Worm (Caenorhabditis elegans): ENCODE results near the gene F23D12.7.

The F23D12.7 gene

DNA sequence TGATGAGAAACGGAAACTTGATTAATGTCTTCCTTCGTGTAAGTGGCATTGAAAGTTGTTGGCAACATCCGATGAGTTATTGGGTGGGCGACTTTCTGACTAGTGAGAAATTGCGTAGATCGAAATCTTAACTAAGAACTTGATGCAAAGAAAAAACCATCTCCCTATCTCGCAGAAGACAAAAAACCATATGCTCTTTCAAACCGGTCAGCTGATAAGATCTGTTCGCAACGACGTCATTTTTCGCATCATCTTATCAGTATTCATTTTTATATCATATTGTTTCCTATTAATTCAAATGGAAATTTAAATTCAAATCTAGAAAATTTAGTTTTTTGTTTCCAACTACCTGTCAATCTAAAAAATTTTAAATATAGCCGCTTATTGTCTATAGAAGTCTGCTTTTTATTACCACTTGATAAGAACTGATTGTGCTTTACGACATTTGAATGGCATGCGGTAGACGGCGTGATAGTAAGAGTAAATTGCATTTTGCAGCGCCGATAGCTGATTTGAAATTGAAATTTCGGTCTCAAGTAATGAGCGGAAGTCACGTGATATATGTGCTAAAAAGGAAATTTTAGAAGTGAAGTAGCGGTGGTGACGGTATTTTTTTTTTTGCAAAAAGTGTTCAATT is 46.9 kb upstream of the F23D12.7 start (continued):
- TF ChIP-seq elt-2 (tag; optimal IDR thresholded peaks at IDR 0.05) = peak; percentile 95
- peak; percentile 23 for TF ChIP-seq pax-3 (tag; optimal IDR thresholded peaks at IDR 0.05)
- no peak for TF ChIP-seq ceh-63 (GFP tag; optimal IDR thresholded peaks at IDR 0.05)
- TF ChIP-seq snu-23 (GFP tag; optimal IDR thresholded peaks at IDR 0.05) = peak; percentile 35
- TF ChIP-seq Y116A8C.19 (tag; optimal IDR thresholded peaks at IDR 0.05; ENCODE audit: borderline replicate concordance) = no peak

- TF ChIP-seq hlh-17 (GFP tag; optimal IDR thresholded peaks at IDR 0.05; ENCODE audit: borderline replicate concordance) (no peak), nhr-237 (tag; optimal IDR thresholded peaks at IDR 0.05) (no peak), nhr-77 (tag; optimal IDR thresholded peaks at IDR 0.05) (no peak), aha-1 (tag; optimal IDR thresholded peaks at IDR 0.05) (no peak), lir-3 (tag; optimal IDR thresholded peaks at IDR 0.05; ENCODE audit: poor library complexity) (no peak), lin-15B (tag; optimal IDR thresholded peaks at IDR 0.05) (no peak), lin-39 (tag; optimal IDR thresholded peaks at IDR 0.05) (no peak), ceh-88 (GFP tag; IDR thresholded peaks at IDR 0.05) (no peak), pax-3 (tag; optimal IDR thresholded peaks at IDR 0.05) (no peak), mep-1 (tag; optimal IDR thresholded peaks at IDR 0.05) (peak; percentile 30), C34B4.2 (tag; optimal IDR thresholded peaks at IDR 0.05) (no peak), tlp-1 (tag; optimal IDR thresholded peaks at IDR 0.05) (no peak), isw-1 (GFP tag; IDR thresholded peaks at IDR 0.05) (no peak), efl-1 (optimal IDR thresholded peaks at IDR 0.05) (no peak), efl-1 (GFP tag; optimal IDR thresholded peaks at IDR 0.05 in 1 of 2) (peak in 1 of 2 experiments; percentile 3), ceh-82 (tag; optimal IDR thresholded peaks at IDR 0.05) (no peak), swsn-7 (tag; optimal IDR thresholded peaks at IDR 0.05) (no peak), ztf-4 (tag; optimal IDR thresholded peaks at IDR 0.05) (no peak), nhr-12 (tag; optimal IDR thresholded peaks at IDR 0.05) (no peak), irx-1 (tag; optimal IDR thresholded peaks at IDR 0.05) (no peak), ama-1 (optimal IDR thresholded peaks at IDR 0.05) (no peak), pag-3 (tag; optimal IDR thresholded peaks at IDR 0.05; ENCODE audit: borderline replicate concordance, insufficient read depth) (peak; percentile 50), elt-2 (tag; optimal IDR thresholded peaks at IDR 0.05) (no peak), ceh-90 (tag; optimal IDR thresholded peaks at IDR 0.05) (no peak), elt-3 (tag; optimal IDR thresholded peaks at IDR 0.05) (peak in 1 of 6 experiments; percentile 46)
Measured at ce11 chrX:14499830-14500409, 46.3 kb upstream of the F23D12.7 start.

ce11 chrX:14496545-14496944 is 42.9 kb upstream of the F23D12.7 start:
- TF ChIP-seq unc-130 (tag; optimal IDR thresholded peaks at IDR 0.05) (peak; percentile 64), C16A3.4 (tag; optimal IDR thresholded peaks at IDR 0.05) (no peak), hpl-2 (GFP tag; optimal IDR thresholded peaks at IDR 0.05) (no peak), mep-1 (tag; optimal IDR thresholded peaks at IDR 0.05) (no peak), nhr-71 (tag; optimal IDR thresholded peaks at IDR 0.05) (peak; percentile 22), lsy-2 (tag; optimal IDR thresholded peaks at IDR 0.05) (no peak), sox-4 (tag; optimal IDR thresholded peaks at IDR 0.05) (no peak), lir-3 (tag; optimal IDR thresholded peaks at IDR 0.05; ENCODE audit: poor library complexity) (no peak), C34B4.2 (tag; optimal IDR thresholded peaks at IDR 0.05) (no peak), lin-35 (GFP tag; optimal IDR thresholded peaks at IDR 0.05) (no peak), nhr-12 (tag; optimal IDR thresholded peaks at IDR 0.05) (no peak), lin-14 (GFP tag; optimal IDR thresholded peaks at IDR 0.05) (peak; percentile 61), pqm-1 (tag; optimal IDR thresholded peaks at IDR 0.05) (no peak), jun-1 (tag; optimal IDR thresholded peaks at IDR 0.05) (no peak), ces-1 (GFP tag; optimal IDR thresholded peaks at IDR 0.05) (no peak), unc-30 (tag; optimal IDR thresholded peaks at IDR 0.05) (no peak), rnt-1 (tag; optimal IDR thresholded peaks at IDR 0.05) (peak; percentile 30)

All from whole organism, L1 larva.